Worm (Caenorhabditis elegans) whole organism, L2 larva: ENCODE measurements around the gene mig-23.

Experiments used
- F13H6.1 ChIP-seq: sonication (generic microtip); optimal IDR thresholded peaks from 2 replicates; lab custom pipeline; 2016; ENCODE audit warnings: missing genetic modification characterization, missing compliant biosample characterization
- Y55F3AM.14 ChIP-seq: fragments of 200-800 bp; sonication (Bioruptor generic); optimal IDR thresholded peaks from 2 replicates; lab custom pipeline; 2018; ENCODE audit warnings: mild to moderate bottlenecking, missing genetic modification characterization, missing compliant biosample characterization
- ZK546.5 ChIP-seq: sonication (generic microtip); optimal IDR thresholded peaks from 2 replicates; lab custom pipeline; 2017; ENCODE audit warnings: missing biosample characterization, missing genetic modification characterization
- alr-1 ChIP-seq: fragments of 150-350 bp; optimal IDR thresholded peaks from 2 replicates; lab custom pipeline; 2014; ENCODE audit warnings: missing biosample characterization, missing genetic modification characterization
- aly-2 ChIP-seq: fragments of 150-350 bp; optimal IDR thresholded peaks from 2 replicates; lab custom pipeline; 2014; ENCODE audit warnings: missing biosample characterization, missing genetic modification characterization
- blmp-1 ChIP-seq: sonication (generic microtip); optimal IDR thresholded peaks from 2 replicates; lab custom pipeline; 2017; ENCODE audit warnings: missing genetic modification characterization, mild to moderate bottlenecking, missing compliant biosample characterization, antibody characterized with exemption, moderate library complexity; ENCODE audit not compliant: insufficient read depth
- ceh-16 ChIP-seq: fragments of 150-350 bp; optimal IDR thresholded peaks from 2 replicates; lab custom pipeline; 2014; ENCODE audit warnings: missing biosample characterization, missing genetic modification characterization
- ceh-82 ChIP-seq: fragments of 150-350 bp; optimal IDR thresholded peaks from 2 replicates; lab custom pipeline; 2014; ENCODE audit warnings: missing biosample characterization, missing genetic modification characterization
- crh-2 ChIP-seq: sonication (generic microtip); optimal IDR thresholded peaks from 2 replicates; lab custom pipeline; 2017; ENCODE audit warnings: missing biosample characterization, missing genetic modification characterization
- elt-1 ChIP-seq: fragments of 150-350 bp; optimal IDR thresholded peaks from 2 replicates; lab custom pipeline; 2014; ENCODE audit warnings: missing biosample characterization, missing genetic modification characterization
- elt-3 ChIP-seq: sonication (generic microtip); optimal IDR thresholded peaks from 2 replicates; lab custom pipeline; 2017; ENCODE audit warnings: missing biosample characterization, missing genetic modification characterization
- fos-1 ChIP-seq: fragments of 150-350 bp; optimal IDR thresholded peaks from 2 replicates; lab custom pipeline; 2014; ENCODE audit warnings: missing biosample characterization, missing genetic modification characterization
- gmeb-1 ChIP-seq: fragments of 150-350 bp; optimal IDR thresholded peaks from 2 replicates; lab custom pipeline; 2014; ENCODE audit warnings: missing biosample characterization, missing genetic modification characterization
- lin-13 ChIP-seq: fragments of 150-350 bp; optimal IDR thresholded peaks from 2 replicates; lab custom pipeline; 2014; ENCODE audit warnings: missing biosample characterization, missing genetic modification reagents, missing genetic modification characterization
- lsy-2 ChIP-seq, 2 experiments: fragments of 150-350 bp in 1 of 2; sonication (generic microtip) in 1 of 2; optimal IDR thresholded peaks; 2 replicates each; lab custom pipeline; 2014 to 2017; ENCODE audit warnings: missing biosample characterization in 2 of 2, missing genetic modification characterization in 2 of 2
- mab-5 ChIP-seq: fragments of 150-350 bp; optimal IDR thresholded peaks from 2 replicates; lab custom pipeline; 2014; ENCODE audit warnings: missing biosample characterization, missing genetic modification characterization
- mbf-1 ChIP-seq: sonication (generic microtip); optimal IDR thresholded peaks from 2 replicates; lab custom pipeline; 2017; ENCODE audit warnings: missing biosample characterization, missing genetic modification characterization
- mdl-1 ChIP-seq, 2 experiments: fragments of 150-350 bp in 1 of 2; sonication (generic microtip) in 1 of 2; optimal IDR thresholded peaks; 2 replicates each; lab custom pipeline; 2017; ENCODE audit warnings: missing biosample characterization in 2 of 2, missing genetic modification characterization in 2 of 2
- nhr-10 ChIP-seq: sonication (generic microtip); optimal IDR thresholded peaks from 2 replicates; lab custom pipeline; 2017; ENCODE audit warnings: missing biosample characterization, missing genetic modification characterization
- nhr-12 ChIP-seq: fragments of 150-350 bp; optimal IDR thresholded peaks from 2 replicates; lab custom pipeline; 2014; ENCODE audit warnings: missing biosample characterization, missing genetic modification characterization
- nhr-21 ChIP-seq: fragments of 150-350 bp; optimal IDR thresholded peaks from 2 replicates; lab custom pipeline; 2014; ENCODE audit warnings: missing biosample characterization, missing genetic modification characterization
- nhr-237 ChIP-seq: fragments of 150-350 bp; optimal IDR thresholded peaks from 2 replicates; lab custom pipeline; 2014; ENCODE audit warnings: missing biosample characterization, missing genetic modification characterization
- nhr-25 ChIP-seq: fragments of 150-350 bp; sonication (generic microtip); optimal IDR thresholded peaks from 3 replicates; lab custom pipeline; 2014; ENCODE audit warnings: missing biosample characterization, missing genetic modification characterization
- nhr-6 ChIP-seq: fragments of 150-350 bp; optimal IDR thresholded peaks from 2 replicates; lab custom pipeline; 2014; ENCODE audit warnings: missing biosample characterization, missing genetic modification characterization
- nhr-77 ChIP-seq: fragments of 150-350 bp; optimal IDR thresholded peaks from 2 replicates; lab custom pipeline; 2014; ENCODE audit warnings: missing biosample characterization, missing genetic modification characterization
- peb-1 ChIP-seq: fragments of 150-350 bp; optimal IDR thresholded peaks from 2 replicates; lab custom pipeline; 2014; ENCODE audit warnings: missing biosample characterization, missing genetic modification characterization
- sem-4 ChIP-seq: fragments of 150-350 bp; optimal IDR thresholded peaks from 2 replicates; lab custom pipeline; 2014; ENCODE audit warnings: missing biosample characterization, missing genetic modification reagents, missing genetic modification characterization
- skn-1 ChIP-seq: sonication (generic microtip); optimal IDR thresholded peaks from 2 replicates; lab custom pipeline; 2017; ENCODE audit warnings: missing biosample characterization, missing genetic modification characterization
- sma-3 ChIP-seq: sonication (generic microtip); optimal IDR thresholded peaks from 2 replicates; lab custom pipeline; 2016; ENCODE audit warnings: missing genetic modification reagents, missing genetic modification characterization, missing compliant biosample characterization
- sma-9 ChIP-seq, 2 experiments: fragments of 150-350 bp in 1 of 2; sonication (generic microtip) in 1 of 2; optimal IDR thresholded peaks; 2 replicates each; lab custom pipeline; 2014 to 2016; ENCODE audit warnings: missing genetic modification characterization in 2 of 2, mild to moderate bottlenecking in 1 of 2, missing biosample characterization in 1 of 2, missing compliant biosample characterization in 1 of 2, missing genetic modification reagents in 1 of 2, moderate library complexity in 1 of 2
- snpc-4 ChIP-seq: fragments of 150-350 bp; optimal IDR thresholded peaks from 2 replicates; lab custom pipeline; 2014; ENCODE audit warnings: missing biosample characterization, missing genetic modification characterization
- unc-55 ChIP-seq: fragments of 150-350 bp; sonication (generic microtip); optimal IDR thresholded peaks from 3 replicates; lab custom pipeline; 2014; ENCODE audit warnings: missing biosample characterization, missing genetic modification reagents, missing genetic modification characterization
- unc-62 ChIP-seq: fragments of 150-350 bp; optimal IDR thresholded peaks from 2 replicates; lab custom pipeline; 2014; ENCODE audit warnings: missing biosample characterization, missing genetic modification reagents, missing genetic modification characterization
- ztf-1 ChIP-seq: fragments of 200-800 bp; sonication (Bioruptor generic); conservative IDR thresholded peaks from 2 replicates; pipeline ENCODE4 v1.3.6; 2022; ENCODE audit warnings: missing genetic modification characterization, missing compliant biosample characterization
- ztf-11 ChIP-seq: sonication (generic microtip); optimal IDR thresholded peaks from 2 replicates; lab custom pipeline; 2017; ENCODE audit warnings: missing biosample characterization, missing genetic modification characterization
- ztf-4 ChIP-seq: fragments of 150-350 bp; optimal IDR thresholded peaks from 2 replicates; lab custom pipeline; 2014; ENCODE audit warnings: missing biosample characterization, missing genetic modification characterization

mig-23 gene

DNA sequence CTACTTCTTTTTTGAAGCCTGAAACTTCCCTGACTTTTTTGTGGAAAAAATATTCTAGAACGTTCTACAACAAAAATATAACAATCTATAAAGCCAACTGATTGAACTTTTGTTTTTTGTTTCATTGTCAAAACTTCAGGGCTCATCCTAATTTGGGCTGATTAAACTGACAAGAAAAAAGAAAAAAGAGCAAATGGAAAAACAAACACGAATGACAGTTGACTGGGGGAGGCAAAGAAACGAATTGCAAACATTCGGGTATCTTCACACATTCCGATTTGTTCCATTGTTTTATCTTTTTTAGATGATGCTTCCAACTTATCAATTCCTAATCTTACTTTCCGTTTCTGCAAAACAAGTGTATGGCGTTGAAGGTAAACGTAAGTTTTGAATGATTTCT is 13.2 kb downstream of the mig-23 start, which contains the start of gene C46F4.3:
Gene C46F4.3, plus strand, starts transcription at position 301 of the 400 bp plus-strand sequence.
- no peak for TF ChIP-seq snpc-4 (tag; lab: Kevin White, UChicago)
- TF ChIP-seq ceh-16 (tag; lab: Kevin White, UChicago): no peak
- TF ChIP-seq ceh-82 (tag; lab: Kevin White, UChicago): no peak
- TF ChIP-seq nhr-12 (tag; lab: Kevin White, UChicago): no peak

DNA sequence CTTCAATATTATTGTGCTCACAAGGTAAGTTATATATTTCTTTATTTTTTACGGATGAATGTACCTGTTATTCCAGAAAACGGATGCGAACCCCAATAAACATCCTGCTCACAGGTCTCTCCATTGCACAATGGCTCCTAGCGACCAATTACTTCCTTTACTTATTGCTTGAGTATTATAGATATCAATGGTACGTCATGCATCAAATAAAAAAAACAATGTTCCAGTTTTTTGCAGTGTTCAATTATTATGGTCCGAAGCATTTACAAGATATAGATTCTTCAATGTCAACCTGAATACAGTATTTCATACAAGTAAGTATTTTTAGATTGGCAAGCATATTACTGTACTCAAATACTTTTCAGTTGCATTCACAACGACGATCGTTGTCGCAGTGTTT is 15.7 kb downstream of the mig-23 start:
- no peak for TF ChIP-seq mab-5 (tag; lab: Kevin White, UChicago)
- TF ChIP-seq aly-2 (tag; lab: Kevin White, UChicago): no peak
- no peak for TF ChIP-seq ztf-11 (tag; lab: Kevin White, UChicago)
- no peak for TF ChIP-seq lsy-2 (tag; optimal IDR thresholded peaks at IDR 0.05; lab: Kevin White, UChicago)
- no peak for TF ChIP-seq crh-2 (tag; lab: Kevin White, UChicago)
- no peak for TF ChIP-seq alr-1
- TF ChIP-seq ztf-1 (GFP tag; lab: Robert Waterston, UW): no peak
- no peak for TF ChIP-seq elt-1 (tag; lab: Kevin White, UChicago)
- no peak for TF ChIP-seq nhr-25 (tag; lab: Kevin White, UChicago)
- no peak for TF ChIP-seq nhr-12 (tag; lab: Kevin White, UChicago)
- TF ChIP-seq ZK546.5 (tag; lab: Kevin White, UChicago): no peak
- no peak for TF ChIP-seq sma-3

DNA sequence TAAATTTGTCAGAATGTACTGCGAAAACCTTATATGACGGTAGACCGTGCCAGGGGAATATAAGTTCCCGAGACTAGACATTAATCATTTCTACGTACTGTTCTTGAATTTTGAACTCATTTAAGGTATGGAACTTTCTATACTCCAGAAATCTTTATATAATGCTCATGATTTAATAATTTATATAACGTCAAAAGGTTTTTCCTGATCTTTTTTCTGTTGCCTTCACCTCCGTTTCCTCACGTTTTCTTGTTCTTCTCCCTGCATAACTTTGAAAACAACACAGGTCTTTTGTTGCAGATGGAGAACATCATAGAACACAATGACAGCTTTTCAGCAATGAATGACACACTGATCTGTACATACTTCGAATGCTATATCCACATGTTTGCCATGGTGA is 17.8 kb downstream of the mig-23 start, which contains the start of gene egl-6:
Gene egl-6, plus strand, starts transcription at position 301 of the 400 bp plus-strand sequence.
- no peak for TF ChIP-seq sma-3
- no peak for TF ChIP-seq ztf-11 (tag; lab: Kevin White, UChicago)
- TF ChIP-seq nhr-25 (tag; lab: Kevin White, UChicago): no peak
- no peak for TF ChIP-seq nhr-10 (tag; lab: Kevin White, UChicago)
- TF ChIP-seq mbf-1: no peak
- no peak for TF ChIP-seq skn-1
- TF ChIP-seq peb-1 (tag; lab: Kevin White, UChicago): no peak
- no peak for TF ChIP-seq alr-1
- no peak for TF ChIP-seq mab-5 (tag; lab: Kevin White, UChicago)
- no peak for TF ChIP-seq snpc-4 (tag; lab: Kevin White, UChicago)
- no peak for TF ChIP-seq ceh-16 (tag; lab: Kevin White, UChicago)
- TF ChIP-seq lin-13: no peak

DNA sequence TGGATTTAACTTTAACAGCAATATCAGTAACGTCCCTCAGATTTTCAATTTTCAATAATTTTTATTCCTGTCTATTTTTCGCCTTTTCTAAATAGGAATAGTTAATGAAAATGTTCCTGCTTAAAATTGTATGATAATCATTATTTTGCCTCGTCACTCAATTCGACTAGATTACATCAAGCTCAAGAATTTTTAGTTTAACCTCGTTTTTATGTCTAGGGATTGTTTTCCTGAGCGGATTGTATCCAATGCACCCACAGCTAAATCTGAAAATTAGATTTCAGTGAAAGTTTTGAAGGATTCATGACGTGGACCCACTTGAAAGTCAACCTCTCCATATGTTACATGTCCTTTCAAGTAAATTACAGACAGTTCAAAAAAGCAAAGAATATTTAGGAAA is 25.0 kb downstream of the mig-23 start:
- no peak for TF ChIP-seq mdl-1 (tag; optimal IDR thresholded peaks at IDR 0.05; lab: Kevin White, UChicago)
- no peak for TF ChIP-seq nhr-237 (tag; lab: Kevin White, UChicago)
- TF ChIP-seq sma-9 (GFP tag; optimal IDR thresholded peaks at IDR 0.05; lab: Kevin White, UChicago): no peak
- TF ChIP-seq sma-9 (tag; optimal IDR thresholded peaks at IDR 0.05; lab: Kevin White, UChicago): no peak
- no peak for TF ChIP-seq unc-55
- no peak for TF ChIP-seq gmeb-1 (tag; lab: Kevin White, UChicago)
- TF ChIP-seq elt-3 (tag; lab: Kevin White, UChicago): no peak
- TF ChIP-seq Y55F3AM.14 (GFP tag; lab: Kevin White, UChicago): no peak
- TF ChIP-seq blmp-1 (tag; lab: Kevin White, UChicago): no peak
- no peak for TF ChIP-seq fos-1
- TF ChIP-seq skn-1: no peak

DNA sequence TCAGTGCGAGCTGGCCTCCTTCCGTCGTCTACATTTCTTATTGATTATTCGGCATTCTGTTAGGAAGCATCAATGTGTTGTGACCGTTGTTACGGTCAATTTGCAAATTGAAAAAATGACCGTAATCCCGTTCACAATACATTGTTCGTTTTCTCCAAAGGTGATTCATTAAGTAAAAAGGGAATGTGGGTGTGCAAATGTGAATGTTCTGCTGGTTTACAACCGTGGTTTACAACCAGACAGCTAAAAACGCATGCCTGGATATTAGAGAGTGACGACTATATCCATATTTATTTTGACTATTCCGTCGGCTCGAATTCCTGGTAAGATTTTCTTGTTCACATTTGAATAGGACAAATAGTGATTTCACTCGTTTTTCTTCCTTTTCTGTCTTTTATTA is 29.6 kb downstream of the mig-23 start, which contains the start of gene capa-1:
Gene capa-1, plus strand, starts transcription at position 301 of the 400 bp plus-strand sequence.
- TF ChIP-seq nhr-6 (tag; lab: Kevin White, UChicago) (no peak), Y55F3AM.14 (GFP tag; lab: Kevin White, UChicago) (no peak), alr-1 (no peak), ztf-4 (tag; lab: Kevin White, UChicago) (no peak), gmeb-1 (tag; lab: Kevin White, UChicago) (no peak), nhr-12 (tag; lab: Kevin White, UChicago) (no peak), sma-3 (no peak), unc-62 (GFP tag; lab: Kevin White, UChicago) (no peak), mab-5 (tag; lab: Kevin White, UChicago) (no peak), snpc-4 (tag; lab: Kevin White, UChicago) (no peak), sem-4 (tag; lab: Kevin White, UChicago) (no peak), ceh-16 (tag; lab: Kevin White, UChicago) (no peak), nhr-77 (tag; lab: Kevin White, UChicago) (no peak), F13H6.1 (tag; lab: Kevin White, UChicago) (no peak), nhr-21 (tag; lab: Kevin White, UChicago) (no peak)
- TF ChIP-seq, all 48 proteins: peak for 0
